Worm (Caenorhabditis elegans) whole organism, mixed stage, embryonic: ENCODE measurements around the gene mks-2.

Experiments used
- blmp-1 ChIP-seq: fragments of 150-350 bp; optimal IDR thresholded peaks from 2 replicates; lab custom pipeline; 2014; ENCODE audit warnings: missing biosample characterization, missing genetic modification characterization
- ztf-11 ChIP-seq: fragments of 150-350 bp; optimal IDR thresholded peaks from 2 replicates; lab custom pipeline; 2014; ENCODE audit warnings: missing biosample characterization, missing genetic modification characterization

ce11 chrII:6207252-6207651 lies 12.0 kb downstream of the mks-2 start:
- no peak for TF ChIP-seq ztf-11 (tag; lab: Kevin White, UChicago)
- TF ChIP-seq blmp-1 = no peak
